Worm (Caenorhabditis elegans): Measurements from ENCODE around the gene ech-3.

- TF ChIP-seq W03F9.2 (tag; optimal IDR thresholded peaks at IDR 0.05) (no peak), him-1 (tag; optimal IDR thresholded peaks at IDR 0.05) (no peak)
Measured at ce11 chrV:8010103-8010502, 11.9 kb upstream of the ech-3 start, which contains the start of gene Y97E10AR.4.

Data from whole organism, L4/young adult.